Fruit fly (Drosophila melanogaster) whole organism, pupa: ENCODE data around the gene CG13085.

Experiments used
- CG10348 ChIP-seq: fragments of 200-800 bp; sonication (Bioruptor generic); IDR thresholded peaks from 2 replicates; pipeline ENCODE4 v1.3.6; 2022; ENCODE audit warnings: missing biosample characterization, missing genetic modification characterization
- CG12605 ChIP-seq: fragments of 200-800 bp; sonication (Bioruptor generic); IDR thresholded peaks from 2 replicates; pipeline ENCODE4 v1.3.6; 2022; ENCODE audit warnings: missing biosample characterization, missing genetic modification characterization
- CG13204 ChIP-seq: fragments of 200-800 bp; sonication (Bioruptor generic); optimal IDR thresholded peaks from 2 replicates; lab custom pipeline; 2018; ENCODE audit warnings: missing biosample characterization, mild to moderate bottlenecking, missing genetic modification characterization, moderate library complexity
- CG14655 ChIP-seq: fragments of 200-800 bp; sonication (Bioruptor generic); optimal IDR thresholded peaks from 3 replicates; lab custom pipeline; 2017; ENCODE audit warnings: mild to moderate bottlenecking, missing biosample characterization, missing genetic modification reagents, missing genetic modification characterization
- CG15710 ChIP-seq: fragments of 200-800 bp; sonication (Bioruptor generic); optimal IDR thresholded peaks from 2 replicates; lab custom pipeline; 2018; ENCODE audit warnings: missing biosample characterization, mild to moderate bottlenecking, missing genetic modification characterization, moderate library complexity
- CG17806 ChIP-seq: fragments of 200-800 bp; sonication (Bioruptor generic); optimal IDR thresholded peaks from 2 replicates; lab custom pipeline; 2018; ENCODE audit warnings: missing biosample characterization, mild to moderate bottlenecking, missing genetic modification characterization, moderate library complexity
- CG32121 ChIP-seq: fragments of 200-800 bp; sonication (Bioruptor generic); IDR thresholded peaks from 2 replicates; pipeline ENCODE4 v1.3.6; 2022; ENCODE audit warnings: missing biosample characterization, missing genetic modification characterization
- CG34367 ChIP-seq: fragments of 200-800 bp; sonication (Bioruptor generic); optimal IDR thresholded peaks from 2 replicates; lab custom pipeline; 2018; ENCODE audit warnings: missing biosample characterization, mild to moderate bottlenecking, missing genetic modification characterization
- CG4496 ChIP-seq: fragments of 200-800 bp; sonication (Bioruptor generic); IDR thresholded peaks from 3 replicates; pipeline ENCODE4 v1.3.6; 2022; ENCODE audit warnings: missing biosample characterization, missing genetic modification characterization
- CG8159 ChIP-seq: fragments of 200-800 bp; sonication (Bioruptor generic); optimal IDR thresholded peaks from 3 replicates; lab custom pipeline; 2018; ENCODE audit warnings: missing biosample characterization, mild to moderate bottlenecking, missing genetic modification characterization, moderate library complexity
- CG8301 ChIP-seq: fragments of 200-800 bp; sonication (Bioruptor generic); optimal IDR thresholded peaks from 2 replicates; lab custom pipeline; 2018; ENCODE audit warnings: missing biosample characterization, mild to moderate bottlenecking, missing genetic modification characterization
- CG9948 ChIP-seq: fragments of 200-800 bp; sonication (Bioruptor generic); optimal IDR thresholded peaks from 2 replicates; lab custom pipeline; 2018; ENCODE audit warnings: missing biosample characterization, mild to moderate bottlenecking, missing genetic modification characterization, moderate library complexity
- D1 ChIP-seq: fragments of 200-800 bp; sonication (Bioruptor generic); optimal IDR thresholded peaks from 2 replicates; lab custom pipeline; 2018; ENCODE audit warnings: missing biosample characterization, mild to moderate bottlenecking, missing genetic modification characterization, moderate library complexity
- EcR ChIP-seq: fragments of 200-800 bp; sonication (Bioruptor generic); optimal IDR thresholded peaks from 3 replicates; lab custom pipeline; 2019; ENCODE audit warnings: missing biosample characterization, missing genetic modification characterization, mild to moderate bottlenecking, moderate library complexity, missing genetic modification reagents
- Ets98B ChIP-seq: fragments of 200-800 bp; sonication (Bioruptor generic); IDR thresholded peaks from 2 replicates; pipeline ENCODE4 v1.3.6; 2022; ENCODE audit warnings: missing biosample characterization, missing genetic modification characterization
- Pif1A ChIP-seq: fragments of 200-800 bp; sonication (Bioruptor generic); optimal IDR thresholded peaks from 3 replicates; lab custom pipeline; 2016; ENCODE audit warnings: missing biosample characterization, missing genetic modification characterization
- Pif1B ChIP-seq: fragments of 200-800 bp; sonication (Bioruptor generic); optimal IDR thresholded peaks from 3 replicates; lab custom pipeline; 2016; ENCODE audit warnings: missing biosample characterization, missing genetic modification characterization
- Snoo ChIP-seq: fragments of 200-800 bp; sonication (Bioruptor generic); optimal IDR thresholded peaks from 3 replicates; lab custom pipeline; 2017; ENCODE audit warnings: missing biosample characterization, mild to moderate bottlenecking, missing genetic modification characterization, inconsistent platforms
- fd96Ca ChIP-seq: fragments of 200-800 bp; sonication (Bioruptor generic); IDR thresholded peaks from 3 replicates; pipeline ENCODE4 v1.3.6; 2022; ENCODE audit warnings: missing biosample characterization, missing genetic modification characterization
- gl ChIP-seq: fragments of 200-800 bp; sonication (Bioruptor generic); optimal IDR thresholded peaks from 2 replicates; lab custom pipeline; 2018; ENCODE audit warnings: missing biosample characterization, mild to moderate bottlenecking, missing genetic modification characterization
- rn ChIP-seq: fragments of 200-800 bp; sonication (Bioruptor generic); IDR thresholded peaks from 2 replicates; pipeline ENCODE4 v1.3.6; 2022; ENCODE audit warnings: missing biosample characterization, missing genetic modification characterization

Gene CG13085

dm6 chr2L:19424307-19424902 lies 555 bp downstream of the CG13085 start:
- TF ChIP-seq fd96Ca (GFP tag; lab: Robert Waterston, UW), result 0 out of 3 replicates have a peak, but pooled peaks have one; percentile 57
- TF ChIP-seq CG13204 (GFP tag; lab: Kevin White, UChicago), result no peak
- peak; percentile 19 for TF ChIP-seq CG8301 (tag; lab: Kevin White, UChicago)
- TF ChIP-seq EcR, result peak; percentile 41
- TF ChIP-seq CG10348 (GFP tag; lab: Robert Waterston, UW), result no peak
- TF ChIP-seq, all 21 proteins: peak for 3

DNA sequence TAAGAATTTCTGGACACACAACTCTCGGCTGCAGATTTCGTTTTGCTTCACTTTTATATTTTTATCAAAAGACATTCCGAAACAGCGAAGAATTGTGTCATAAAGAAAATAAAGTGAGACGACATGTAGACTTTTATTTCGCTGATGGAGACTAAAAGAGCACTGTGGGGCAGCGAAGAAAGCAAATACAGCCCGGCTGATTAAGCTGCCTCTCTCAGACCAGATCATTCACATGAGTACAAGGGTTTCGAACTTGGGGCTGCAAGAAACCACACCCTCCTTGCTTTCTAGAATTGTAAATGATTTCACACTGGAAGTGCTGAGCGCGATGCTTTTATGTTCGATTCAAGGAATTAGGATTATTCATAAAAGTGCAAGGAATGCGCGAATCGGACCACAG lies 1.3 kb downstream of the CG13085 start:
- TF ChIP-seq Ets98B (GFP tag; lab: Robert Waterston, UW) (no peak), CG14655 (GFP tag; lab: Kevin White, UChicago) (no peak), CG17806 (no peak), CG8301 (tag; lab: Kevin White, UChicago) (no peak), EcR (peak; percentile 58), CG12605 (GFP tag; lab: Robert Waterston, UW) (peak; percentile 38; the same call in 1 of the 2 replicates), CG8159 (no peak), D1 (tag; lab: Kevin White, UChicago) (no peak), CG34367 (no peak), gl (peak; percentile 26), CG9948 (tag; lab: Kevin White, UChicago) (no peak), Pif1A (GFP tag; lab: Kevin White, UChicago) (no peak)

- TF ChIP-seq CG13204 (GFP tag; lab: Kevin White, UChicago), result no peak
- TF ChIP-seq Pif1B (GFP tag; lab: Kevin White, UChicago), result peak; percentile 5
- TF ChIP-seq CG12605 (GFP tag; lab: Robert Waterston, UW), result no peak
- peak; percentile 15 for TF ChIP-seq D1 (tag; lab: Kevin White, UChicago)
- peak; percentile 39 for TF ChIP-seq CG34367
- peak; percentile 55 for TF ChIP-seq Snoo
- TF ChIP-seq fd96Ca (GFP tag; lab: Robert Waterston, UW), result no peak; the same call in 2 of the 3 replicates
- no peak for TF ChIP-seq rn (GFP tag; lab: Robert Waterston, UW)
- peak; percentile 68; the same call in 2 of the 3 replicates for TF ChIP-seq CG4496 (GFP tag; lab: Robert Waterston, UW)
- TF ChIP-seq CG8301 (tag; lab: Kevin White, UChicago), result peak; percentile 23
- peak; percentile 45 for TF ChIP-seq CG14655 (GFP tag; lab: Kevin White, UChicago)
- TF ChIP-seq CG9948 (tag; lab: Kevin White, UChicago), result peak; percentile 36
- TF ChIP-seq CG15710 (tag; lab: Kevin White, UChicago), result peak; percentile 32
- TF ChIP-seq CG10348 (GFP tag; lab: Robert Waterston, UW), result no peak
- TF ChIP-seq CG17806, result peak; percentile 54
- TF ChIP-seq CG8159, result peak; percentile 48
- TF ChIP-seq gl, result no peak
- TF ChIP-seq EcR, result no peak
- no peak for TF ChIP-seq CG32121 (GFP tag; lab: Robert Waterston, UW)
- peak; percentile 37 for TF ChIP-seq Pif1A (GFP tag; lab: Kevin White, UChicago)
- peak; percentile 39; the same call in 1 of the 2 replicates for TF ChIP-seq Ets98B (GFP tag; lab: Robert Waterston, UW)
These were observed 2.0 kb downstream of the CG13085 start for dm6 chr2L:19425765-19426329.

dm6 chr2L:19426330-19426781 lies 2.5 kb downstream of the CG13085 start, which contains the start of gene Pax:
Gene Pax (minus strand): TSS chr2L:19426596.
- TF ChIP-seq fd96Ca (GFP tag; lab: Robert Waterston, UW) (no peak), Pif1B (GFP tag; lab: Kevin White, UChicago) (peak; percentile 2), CG8301 (tag; lab: Kevin White, UChicago) (no peak), CG8159 (no peak), rn (GFP tag; lab: Robert Waterston, UW) (no peak), CG12605 (GFP tag; lab: Robert Waterston, UW) (peak; percentile 57; the same call in 1 of the 2 replicates), gl (peak; percentile 62), Ets98B (GFP tag; lab: Robert Waterston, UW) (peak; percentile 49; the same call in 1 of the 2 replicates), CG4496 (GFP tag; lab: Robert Waterston, UW) (peak; percentile 62; the same call in 2 of the 3 replicates), CG9948 (tag; lab: Kevin White, UChicago) (no peak), CG13204 (GFP tag; lab: Kevin White, UChicago) (peak; percentile 52), EcR (peak; percentile 23), CG17806 (no peak), CG32121 (GFP tag; lab: Robert Waterston, UW) (no peak; the same call in 1 of the 2 replicates), Snoo (peak; percentile 26), CG15710 (tag; lab: Kevin White, UChicago) (peak; percentile 9), CG14655 (GFP tag; lab: Kevin White, UChicago) (no peak), CG10348 (GFP tag; lab: Robert Waterston, UW) (no peak), D1 (tag; lab: Kevin White, UChicago) (no peak), Pif1A (GFP tag; lab: Kevin White, UChicago) (peak; percentile 2), CG34367 (no peak)
- TF ChIP-seq, all 21 proteins: peak for 10

- TF ChIP-seq EcR (peak; percentile 81), fd96Ca (GFP tag; lab: Robert Waterston, UW) (peak; percentile 6; the same call in 1 of the 3 replicates), CG34367 (no peak)
These were observed 5.9 kb downstream of the CG13085 start for dm6 chr2L:19429731-19430130.

DNA sequence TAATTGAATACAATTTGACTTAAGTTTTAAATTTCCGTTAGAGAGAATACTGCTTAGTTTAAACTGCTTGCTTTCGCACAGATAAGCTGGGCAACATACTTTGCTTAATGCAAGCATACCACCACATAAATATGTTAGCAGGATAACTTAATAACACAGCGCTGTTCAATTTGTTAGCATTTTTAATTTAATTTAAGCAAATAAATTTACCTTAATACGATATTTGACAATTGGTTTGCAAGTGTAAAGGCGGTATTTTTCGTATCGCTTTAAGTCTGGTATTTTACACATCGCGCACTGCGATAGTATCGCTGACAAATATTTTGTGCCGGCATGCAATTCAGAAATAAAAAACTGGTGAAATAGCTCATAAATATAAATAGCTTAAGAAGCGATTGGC lies 6.5 kb downstream of the CG13085 start, which contains the start of gene RtcB:
TSS of gene RtcB (plus strand) at position 301 of the 400 bp plus-strand sequence.
- no peak for TF ChIP-seq CG12605 (GFP tag; lab: Robert Waterston, UW)
- no peak for TF ChIP-seq Ets98B (GFP tag; lab: Robert Waterston, UW)
- TF ChIP-seq CG14655 (GFP tag; lab: Kevin White, UChicago), result no peak
- no peak for TF ChIP-seq EcR
- no peak for TF ChIP-seq CG32121 (GFP tag; lab: Robert Waterston, UW)
- TF ChIP-seq CG10348 (GFP tag; lab: Robert Waterston, UW), result no peak
- TF ChIP-seq CG17806, result no peak
- TF ChIP-seq D1 (tag; lab: Kevin White, UChicago), result no peak
- no peak for TF ChIP-seq CG13204 (GFP tag; lab: Kevin White, UChicago)
- TF ChIP-seq gl, result no peak
- no peak for TF ChIP-seq CG4496 (GFP tag; lab: Robert Waterston, UW)
- no peak for TF ChIP-seq CG34367
- no peak for TF ChIP-seq rn (GFP tag; lab: Robert Waterston, UW)
- TF ChIP-seq Snoo, result no peak
- TF ChIP-seq, all 21 proteins: peak for 0
